Worm (Caenorhabditis elegans) whole organism, late embryonic: Measurements from ENCODE around the gene exos-9.

ENCODE experiments used
- C08G9.2 ChIP-seq: sonication (generic microtip); optimal IDR thresholded peaks from 2 replicates; lab custom pipeline; 2016; ENCODE audit warnings: mild to moderate bottlenecking, missing genetic modification characterization, moderate library complexity, missing compliant biosample characterization
- K02D7.2 ChIP-seq: sonication (generic microtip); optimal IDR thresholded peaks from 2 replicates; lab custom pipeline; 2017; ENCODE audit warnings: mild to moderate bottlenecking, missing genetic modification characterization, missing compliant biosample characterization
- K09A11.1 ChIP-seq: sonication (generic microtip); optimal IDR thresholded peaks from 2 replicates; lab custom pipeline; 2017; ENCODE audit warnings: antibody characterized with exemption, mild to moderate bottlenecking, missing genetic modification characterization, missing compliant biosample characterization; ENCODE audit not compliant: insufficient read depth
- ceh-18 ChIP-seq: sonication (generic microtip); optimal IDR thresholded peaks from 2 replicates; lab custom pipeline; 2016; ENCODE audit warnings: missing genetic modification characterization, missing compliant biosample characterization
- ceh-2 ChIP-seq: sonication (generic microtip); optimal IDR thresholded peaks from 2 replicates; lab custom pipeline; 2016; ENCODE audit warnings: missing genotype, missing genetic modification characterization, missing compliant biosample characterization
- ceh-30 ChIP-seq: fragments of 150-350 bp; optimal IDR thresholded peaks from 2 replicates; lab custom pipeline; 2014; ENCODE audit warnings: missing biosample characterization, missing genetic modification characterization
- ceh-31 ChIP-seq: sonication (generic microtip); optimal IDR thresholded peaks from 2 replicates; lab custom pipeline; 2016; ENCODE audit warnings: missing genetic modification characterization, missing compliant biosample characterization
- ceh-34 ChIP-seq: sonication (generic microtip); optimal IDR thresholded peaks from 2 replicates; lab custom pipeline; 2016; ENCODE audit warnings: mild to moderate bottlenecking, missing genetic modification characterization, missing compliant biosample characterization
- ceh-45 ChIP-seq: fragments of 200-800 bp; sonication (Bioruptor generic); IDR thresholded peaks from 2 replicates; pipeline ENCODE4 v1.3.6; 2022; ENCODE audit warnings: missing genetic modification reagents, missing genetic modification characterization, missing compliant biosample characterization
- elt-2 ChIP-seq: sonication (generic microtip); optimal IDR thresholded peaks from 2 replicates; lab custom pipeline; 2016; ENCODE audit warnings: missing genetic modification reagents, missing genetic modification characterization, missing compliant biosample characterization
- ets-4 ChIP-seq: sonication (generic microtip); optimal IDR thresholded peaks from 2 replicates; lab custom pipeline; 2016; ENCODE audit warnings: missing genetic modification characterization, missing compliant biosample characterization
- eyg-1 ChIP-seq: sonication (generic microtip); optimal IDR thresholded peaks from 2 replicates; lab custom pipeline; 2016; ENCODE audit warnings: missing genotype, missing genetic modification characterization, missing compliant biosample characterization
- fkh-6 ChIP-seq: sonication (generic microtip); optimal IDR thresholded peaks from 2 replicates; lab custom pipeline; 2016; ENCODE audit warnings: missing genetic modification characterization, missing compliant biosample characterization
- gmeb-2 ChIP-seq: sonication (generic microtip); optimal IDR thresholded peaks from 2 replicates; lab custom pipeline; 2016; ENCODE audit warnings: missing genetic modification characterization, inconsistent platforms, missing compliant biosample characterization
- hlh-13 ChIP-seq: fragments of 200-800 bp; sonication (Bioruptor generic); optimal IDR thresholded peaks from 2 replicates; lab custom pipeline; 2018; ENCODE audit warnings: mild to moderate bottlenecking, missing genetic modification characterization, missing compliant biosample characterization
- hlh-15 ChIP-seq: sonication (generic microtip); optimal IDR thresholded peaks from 2 replicates; lab custom pipeline; 2016; ENCODE audit warnings: missing genetic modification characterization, missing compliant biosample characterization
- hlh-30 ChIP-seq: sonication (generic microtip); optimal IDR thresholded peaks from 2 replicates; lab custom pipeline; 2017; ENCODE audit warnings: antibody characterized with exemption, missing genetic modification characterization, missing compliant biosample characterization; ENCODE audit not compliant: insufficient read depth
- hlh-6 ChIP-seq: sonication (generic microtip); optimal IDR thresholded peaks from 2 replicates; lab custom pipeline; 2016; ENCODE audit warnings: missing genotype, missing genetic modification characterization, missing compliant biosample characterization
- lim-6 ChIP-seq: sonication (generic microtip); optimal IDR thresholded peaks from 2 replicates; lab custom pipeline; 2016; ENCODE audit warnings: missing genetic modification characterization, missing compliant biosample characterization
- madf-2 ChIP-seq: sonication (generic microtip); optimal IDR thresholded peaks from 2 replicates; lab custom pipeline; 2017; ENCODE audit warnings: missing genetic modification characterization, missing compliant biosample characterization
- nfya-1 ChIP-seq: sonication (generic microtip); optimal IDR thresholded peaks from 2 replicates; lab custom pipeline; 2017; ENCODE audit warnings: missing genetic modification characterization, mild to moderate bottlenecking, missing compliant biosample characterization, antibody characterized with exemption, moderate library complexity
- nhr-11 ChIP-seq: fragments of 150-350 bp; optimal IDR thresholded peaks from 2 replicates; lab custom pipeline; 2014; ENCODE audit warnings: missing biosample characterization, missing genetic modification characterization
- nhr-232 ChIP-seq: sonication (generic microtip); optimal IDR thresholded peaks from 2 replicates; lab custom pipeline; 2016; ENCODE audit warnings: missing genetic modification characterization, missing compliant biosample characterization
- npax-4 ChIP-seq: sonication (generic microtip); optimal IDR thresholded peaks from 2 replicates; lab custom pipeline; 2016; ENCODE audit warnings: missing genetic modification characterization, missing compliant biosample characterization
- pat-9 ChIP-seq: fragments of 200-800 bp; sonication (Bioruptor generic); optimal IDR thresholded peaks from 2 replicates; lab custom pipeline; 2018; ENCODE audit warnings: mild to moderate bottlenecking, missing genetic modification characterization, moderate library complexity, missing compliant biosample characterization
- pax-1 ChIP-seq: fragments of 150-350 bp; optimal IDR thresholded peaks from 2 replicates; lab custom pipeline; 2014; ENCODE audit warnings: missing biosample characterization, missing genetic modification characterization
- pha-2 ChIP-seq: sonication (generic microtip); optimal IDR thresholded peaks from 2 replicates; lab custom pipeline; 2017; ENCODE audit warnings: mild to moderate bottlenecking, missing genetic modification characterization, missing compliant biosample characterization
- pha-4 ChIP-seq: fragments of 150-350 bp; optimal IDR thresholded peaks from 2 replicates; lab custom pipeline; 2018; ENCODE audit warnings: missing biosample characterization, missing genetic modification reagents, missing genetic modification characterization
- pros-1 ChIP-seq: fragments of 150-350 bp; optimal IDR thresholded peaks from 2 replicates; lab custom pipeline; 2014; ENCODE audit warnings: missing biosample characterization, missing genetic modification reagents, missing genetic modification characterization
- ref-2 ChIP-seq: sonication (generic microtip); optimal IDR thresholded peaks from 2 replicates; lab custom pipeline; 2016; ENCODE audit warnings: missing genetic modification characterization, missing compliant biosample characterization
- rnt-1 ChIP-seq: sonication (generic microtip); optimal IDR thresholded peaks from 2 replicates; lab custom pipeline; 2016; ENCODE audit warnings: missing genetic modification characterization, missing compliant biosample characterization
- sdc-2 ChIP-seq: sonication (generic microtip); optimal IDR thresholded peaks from 2 replicates; lab custom pipeline; 2016; ENCODE audit warnings: missing genotype, missing genetic modification characterization, missing compliant biosample characterization
- sox-2 ChIP-seq: fragments of 200-800 bp; sonication (Bioruptor generic); IDR thresholded peaks from 2 replicates; pipeline ENCODE4 v1.3.6; 2022; ENCODE audit warnings: missing genetic modification reagents, missing genetic modification characterization, missing compliant biosample characterization
- tbx-2 ChIP-seq: sonication (generic microtip); optimal IDR thresholded peaks from 2 replicates; lab custom pipeline; 2016; ENCODE audit warnings: missing genetic modification characterization, missing compliant biosample characterization
- ttx-3 ChIP-seq: sonication (generic microtip); optimal IDR thresholded peaks from 2 replicates; lab custom pipeline; 2016; ENCODE audit warnings: missing genetic modification reagents, missing genetic modification characterization, missing compliant biosample characterization
- unc-42 ChIP-seq: sonication (generic microtip); optimal IDR thresholded peaks from 2 replicates; lab custom pipeline; 2016; ENCODE audit warnings: missing genotype, missing genetic modification characterization, missing compliant biosample characterization
- unc-86 ChIP-seq: sonication (generic microtip); optimal IDR thresholded peaks from 2 replicates; lab custom pipeline; 2016; ENCODE audit warnings: missing genetic modification characterization, missing compliant biosample characterization
- zip-5 ChIP-seq: sonication (generic microtip); optimal IDR thresholded peaks from 2 replicates; lab custom pipeline; 2016; ENCODE audit warnings: missing genetic modification characterization, missing compliant biosample characterization

The exos-9 gene

DNA sequence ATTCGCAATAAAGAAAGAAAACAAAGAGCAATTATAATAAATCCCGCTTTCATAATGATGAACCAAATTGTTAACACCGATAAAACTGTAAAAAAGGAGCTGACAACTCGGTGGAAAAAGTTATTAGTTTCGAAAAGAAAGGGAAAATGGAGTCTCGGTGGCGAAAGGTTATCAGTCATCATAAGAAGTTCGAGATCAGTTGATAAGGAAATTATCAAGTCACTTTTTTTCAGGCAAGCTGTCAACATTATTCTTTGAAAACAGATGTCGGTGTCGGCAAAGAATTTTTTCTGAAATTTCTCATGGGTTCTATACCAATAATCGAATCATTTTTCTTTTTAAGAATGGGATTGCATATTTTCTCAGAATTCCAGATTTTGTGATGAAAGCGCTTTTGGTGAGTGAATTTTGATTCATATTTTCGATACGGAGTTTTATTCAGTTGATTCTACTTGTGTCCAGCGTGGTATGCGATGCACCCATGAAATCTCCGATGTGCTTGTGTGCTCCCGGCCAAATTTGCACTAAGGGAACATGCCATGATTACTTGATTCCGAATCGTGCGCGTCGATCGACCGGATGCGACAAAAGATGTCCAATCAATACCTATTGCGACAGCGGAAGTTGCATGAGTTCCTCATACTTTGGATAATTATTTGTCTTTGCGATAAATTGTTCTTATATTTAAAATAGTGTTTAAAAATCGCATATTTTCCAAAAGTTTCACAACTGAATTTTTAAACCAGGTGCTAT, 9.4 kb downstream of the exos-9 start, which contains the start of the genes F37C12.21 and F37C12.10:
Gene F37C12.21, plus strand, starts transcription at position 58 of the 753 bp plus-strand sequence.
Gene F37C12.10, minus strand, starts transcription at position 85 of the 753 bp plus-strand sequence.
- TF ChIP-seq elt-2 (tag; lab: Kevin White, UChicago) (peak; percentile 49), eyg-1 (tag; lab: Kevin White, UChicago) (no peak)

DNA sequence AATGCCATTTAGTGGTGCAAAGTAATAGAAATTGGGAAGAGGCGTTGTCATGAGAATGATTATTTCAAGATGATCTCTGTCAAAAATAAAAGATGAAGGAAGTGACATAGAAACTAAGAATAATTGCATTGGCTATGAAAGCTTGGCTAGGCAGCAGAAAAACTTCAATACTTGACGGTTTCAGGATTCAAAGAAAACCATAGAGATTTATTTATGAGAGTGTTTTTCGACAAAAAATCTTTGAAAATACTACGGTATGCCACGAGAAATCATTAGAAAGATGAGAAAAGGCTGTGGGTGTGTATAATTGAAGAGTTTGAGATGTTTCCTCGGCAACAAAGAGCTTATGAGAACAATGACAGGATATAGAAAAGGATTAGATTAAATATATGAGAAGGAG, 12.4 kb downstream of the exos-9 start, which contains the start of gene F37C12.14:
Gene F37C12.14, minus strand, starts transcription at position 101 of the 400 bp plus-strand sequence.
- no peak for TF ChIP-seq nhr-232 (tag; lab: Kevin White, UChicago)
- no peak for TF ChIP-seq fkh-6 (tag; lab: Kevin White, UChicago)

DNA sequence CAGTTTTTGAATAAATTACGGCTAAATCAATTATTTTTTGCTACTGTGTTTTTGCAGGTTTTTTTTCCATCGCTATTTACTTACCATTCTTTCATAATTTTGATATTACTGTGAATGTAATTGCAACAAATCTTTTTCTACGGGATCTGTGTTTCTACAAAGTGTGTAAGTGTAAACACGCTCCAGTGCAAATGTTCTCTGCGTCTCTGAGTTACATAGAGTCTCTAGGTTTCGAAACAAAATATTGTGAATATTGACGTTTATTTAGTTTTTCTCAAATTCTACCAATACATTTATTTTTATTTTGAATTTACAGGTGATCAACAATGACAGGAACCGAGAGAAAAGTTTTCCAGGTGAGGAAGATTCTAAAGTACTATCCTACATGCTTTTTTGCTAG, 13.9 kb downstream of the exos-9 start, which contains the start of gene yju-2:
Gene yju-2, plus strand, starts transcription at position 315 of the 400 bp plus-strand sequence.
- TF ChIP-seq ets-4 (peak; percentile 22), ceh-31 (peak; percentile 66), C08G9.2 (tag; lab: Kevin White, UChicago) (peak; percentile 21), sdc-2 (tag; lab: Kevin White, UChicago) (peak; percentile 2), tbx-2 (tag; lab: Kevin White, UChicago) (peak; percentile 57), ref-2 (tag; lab: Kevin White, UChicago) (peak; percentile 47), unc-42 (peak; percentile 14), ttx-3 (no peak), ceh-2 (peak; percentile 51), npax-4 (tag; lab: Kevin White, UChicago) (no peak), nfya-1 (tag; lab: Kevin White, UChicago) (peak; percentile 27), nhr-232 (tag; lab: Kevin White, UChicago) (no peak), zip-5 (peak; percentile 26)
- TF ChIP-seq, all 69 proteins: peak for 10

DNA sequence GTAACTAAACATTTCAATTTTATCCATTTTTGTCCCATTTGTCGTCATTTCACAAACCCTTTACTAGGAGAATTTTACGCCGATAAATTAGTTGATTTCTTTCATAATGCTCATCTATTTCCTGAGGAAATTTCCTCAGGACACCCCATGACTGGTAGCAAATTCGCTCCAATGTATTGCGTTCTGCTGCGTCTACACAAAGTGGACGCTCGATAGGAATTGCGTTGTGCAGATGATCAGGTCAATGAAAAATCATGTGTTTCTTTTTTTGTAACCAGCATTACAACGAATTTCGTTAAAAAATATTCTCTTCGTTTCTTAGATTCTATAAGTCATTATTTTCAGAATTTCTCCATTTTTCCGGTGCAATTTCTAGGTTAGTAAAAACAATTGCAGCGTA, 16.1 kb downstream of the exos-9 start, which contains the start of gene epg-4:
Gene epg-4, plus strand, starts transcription at position 346 of the 400 bp plus-strand sequence.
- TF ChIP-seq K09A11.1 (no peak), lim-6 (tag; lab: Kevin White, UChicago) (no peak), rnt-1 (tag; lab: Kevin White, UChicago) (peak; percentile 34), tbx-2 (tag; lab: Kevin White, UChicago) (peak; percentile 22), ceh-18 (peak; percentile 12), hlh-6 (tag; lab: Kevin White, UChicago) (no peak), ceh-31 (peak; percentile 73), ref-2 (tag; lab: Kevin White, UChicago) (peak; percentile 32), hlh-30 (tag; lab: Kevin White, UChicago) (peak; percentile 91), unc-42 (peak; percentile 3), ttx-3 (peak; percentile 11)
- TF ChIP-seq, all 69 proteins: peak for 8

DNA sequence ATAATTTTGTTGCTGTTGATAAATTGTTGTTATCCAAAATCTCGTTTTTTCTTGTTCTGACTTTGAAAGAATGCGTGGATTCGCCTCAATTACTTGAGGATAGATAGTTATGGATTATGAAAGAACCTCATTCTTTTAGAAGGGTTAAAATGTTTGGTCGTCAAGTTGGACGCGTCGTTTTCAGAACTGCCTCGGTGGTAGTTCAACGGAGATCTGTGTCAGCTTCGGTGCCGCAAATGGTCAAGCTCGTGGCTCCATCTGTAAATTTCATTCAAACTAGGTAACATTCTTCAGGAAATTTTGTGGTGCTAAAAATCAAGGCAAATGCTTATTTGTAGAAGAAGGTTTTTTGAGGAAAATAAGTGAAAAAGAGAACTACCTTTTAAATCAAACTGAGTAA, 17.3 kb downstream of the exos-9 start, which contains the start of gene ndab-2:
Gene ndab-2, plus strand, starts transcription at position 140 of the 400 bp plus-strand sequence.
- TF ChIP-seq pax-1 (tag; lab: Kevin White, UChicago): no peak
- no peak for TF ChIP-seq pros-1
- no peak for TF ChIP-seq madf-2 (tag; lab: Kevin White, UChicago)
- TF ChIP-seq sdc-2 (tag; lab: Kevin White, UChicago): no peak
- no peak for TF ChIP-seq pha-4 (tag; lab: Kevin White, UChicago)
- TF ChIP-seq, all 69 proteins: peak for 0

DNA sequence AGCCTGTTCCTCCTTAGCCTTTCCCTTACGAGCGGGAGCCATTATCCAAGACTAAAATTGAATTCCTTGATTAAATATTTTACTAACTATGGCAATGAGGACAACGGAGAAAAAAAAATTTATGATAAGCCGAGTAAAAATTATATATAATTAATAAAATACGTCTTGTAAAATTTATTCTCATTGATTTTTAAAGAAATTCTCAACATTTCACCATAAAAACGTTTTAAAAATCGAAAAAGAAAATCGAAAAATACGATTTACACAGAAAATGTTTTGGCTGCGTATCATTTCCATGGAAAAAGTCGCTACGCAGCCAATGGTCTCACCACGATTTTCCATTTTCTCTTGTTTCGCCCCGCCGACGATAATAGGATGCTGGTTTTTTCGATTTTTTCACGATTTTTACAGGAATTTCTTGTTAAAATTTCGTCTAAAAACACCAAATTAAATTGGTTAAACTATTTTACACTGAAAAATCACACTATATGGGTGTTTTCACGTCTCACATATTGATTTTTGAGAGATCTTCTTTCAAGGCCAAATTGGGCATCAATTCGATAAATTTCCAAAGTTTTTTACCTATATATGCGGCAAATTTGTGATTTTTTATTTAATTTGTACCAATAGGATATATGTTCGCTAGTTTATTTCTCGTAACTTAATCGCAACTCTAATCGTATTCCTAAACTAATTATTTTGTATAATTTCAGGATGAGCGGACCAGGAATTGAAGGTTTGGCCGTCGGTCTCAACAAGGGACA, 18.2 kb downstream of the exos-9 start, which contains the start of the genes rps-14 and rpl-36:
Gene rps-14, minus strand, starts transcription at position 51 of the 764 bp plus-strand sequence.
Gene rpl-36, plus strand, starts transcription at position 714 of the 764 bp plus-strand sequence.
- TF ChIP-seq hlh-15 (no peak), nhr-11 (tag; lab: Kevin White, UChicago) (no peak), pha-2 (tag; lab: Kevin White, UChicago) (no peak), unc-42 (peak; percentile 64), ceh-45 (GFP tag; lab: Robert Waterston, UW) (no peak), ceh-18 (peak; percentile 27), K02D7.2 (tag; lab: Kevin White, UChicago) (no peak), elt-2 (tag; lab: Kevin White, UChicago) (no peak), gmeb-2 (tag; lab: Kevin White, UChicago) (no peak), tbx-2 (tag; lab: Kevin White, UChicago) (peak; percentile 18), sox-2 (0 out of 2 replicates have a peak, but pooled peaks have one; percentile 33), pax-1 (tag; lab: Kevin White, UChicago) (peak; percentile 81), ceh-34 (peak; percentile 13), hlh-13 (GFP tag; lab: Kevin White, UChicago) (no peak), pat-9 (no peak), eyg-1 (tag; lab: Kevin White, UChicago) (no peak), ceh-30 (peak; percentile 14), unc-86 (peak; percentile 26)
